Worm (Caenorhabditis elegans): ENCODE data around the gene F12A10.9.

The F12A10.9 gene

ce11 chrII:5543476-5544144 is 45.1 kb downstream of the F12A10.9 start (continued):
- TF ChIP-seq ceh-62 (tag; optimal IDR thresholded peaks at IDR 0.05) (no peak), snpc-1.2 (GFP tag; IDR thresholded peaks at IDR 0.05) (peak; percentile 79), mdt-29 (GFP tag; IDR thresholded peaks at IDR 0.05) (peak; percentile 99), cey-2 (tag; optimal IDR thresholded peaks at IDR 0.05; ENCODE audit: borderline replicate concordance, insufficient read depth) (peak; percentile 92), php-3 (GFP tag; IDR thresholded peaks at IDR 0.05) (peak; percentile 86), sdz-12 (GFP tag; optimal IDR thresholded peaks at IDR 0.05) (peak; percentile 94), aha-1 (tag) (peak; percentile 100), dve-1 (tag; optimal IDR thresholded peaks at IDR 0.05; ENCODE audit: insufficient read depth) (peak; percentile 99), vab-7 (GFP tag; IDR thresholded peaks at IDR 0.05) (peak; percentile 94), zfp-2 (tag; optimal IDR thresholded peaks at IDR 0.05) (peak; percentile 79), rbr-2 (tag; optimal IDR thresholded peaks at IDR 0.05) (peak; percentile 98), Y75B8A.6 (GFP tag; IDR thresholded peaks at IDR 0.05) (peak; percentile 76; the same call in 1 of the 2 replicates), Y5F2A.4 (GFP tag; optimal IDR thresholded peaks at IDR 0.05) (peak; percentile 86), unc-62 (GFP tag; optimal IDR thresholded peaks at IDR 0.05 in 1 of 2) (peak in 1 of 2 experiments; percentile 100), unc-62 (tag; optimal IDR thresholded peaks at IDR 0.05) (peak; percentile 94), mes-2 (tag; optimal IDR thresholded peaks at IDR 0.05; ENCODE audit: poor library complexity, severe bottlenecking) (peak; percentile 97), egl-43 (GFP tag; IDR thresholded peaks at IDR 0.05) (peak; percentile 99), nhr-25 (tag; optimal IDR thresholded peaks at IDR 0.05; ENCODE audit: borderline replicate concordance, insufficient read depth) (peak; percentile 97), unc-130 (GFP tag; optimal IDR thresholded peaks at IDR 0.05) (peak; percentile 34), mxl-3 (GFP tag; optimal IDR thresholded peaks at IDR 0.05) (peak; percentile 90), lin-29 (GFP tag; IDR thresholded peaks at IDR 0.05) (peak; percentile 91), dmd-6 (GFP tag; IDR thresholded peaks at IDR 0.05) (peak; percentile 98), mxl-2 (GFP tag; conservative IDR thresholded peaks at IDR 0.05) (peak; percentile 85; the same call in 1 of the 2 replicates), lin-38 (GFP tag; IDR thresholded peaks at IDR 0.05) (peak; percentile 90), zip-11 (GFP tag; IDR thresholded peaks at IDR 0.05) (0 out of 2 replicates have a peak, but pooled peaks have one; percentile 7), aly-2 (tag; optimal IDR thresholded peaks at IDR 0.05) (peak; percentile 87), ces-1 (GFP tag; optimal IDR thresholded peaks at IDR 0.05) (peak; percentile 93), nhr-48 (tag; optimal IDR thresholded peaks at IDR 0.05) (peak; percentile 95), D1046.2 (GFP tag; IDR thresholded peaks at IDR 0.05) (peak; percentile 93), ceh-28 (tag; optimal IDR thresholded peaks at IDR 0.05) (peak; percentile 33), lsy-2 (tag; optimal IDR thresholded peaks at IDR 0.05) (peak; percentile 94 to 96)

ce11 chrII:5544145-5544515 is 45.6 kb downstream of the F12A10.9 start:
- TF ChIP-seq vab-7 (GFP tag; IDR thresholded peaks at IDR 0.05) (peak; percentile 61), hmg-1.1 (GFP tag; IDR thresholded peaks at IDR 0.05) (peak; percentile 8; the same call in 1 of the 2 replicates), D1046.2 (GFP tag; IDR thresholded peaks at IDR 0.05) (peak; percentile 59; the same call in 1 of the 2 replicates), dmd-9 (GFP tag; IDR thresholded peaks at IDR 0.05) (peak; percentile 62; the same call in 1 of the 2 replicates), lin-38 (GFP tag; IDR thresholded peaks at IDR 0.05) (0 out of 2 replicates have a peak, but pooled peaks have one; percentile 4), ceh-62 (tag; optimal IDR thresholded peaks at IDR 0.05) (no peak), fkh-10 (GFP tag; optimal IDR thresholded peaks at IDR 0.05) (no peak), hif-1 (tag; optimal IDR thresholded peaks at IDR 0.05) (peak in 1 of 2 experiments; percentile 34), nhr-77 (tag; optimal IDR thresholded peaks at IDR 0.05) (peak; percentile 15), mep-1 (tag; optimal IDR thresholded peaks at IDR 0.05) (peak; percentile 76), nhr-28 (tag; optimal IDR thresholded peaks at IDR 0.05) (peak; percentile 71), T26A8.4 (GFP tag; IDR thresholded peaks at IDR 0.05) (peak; percentile 4), hlh-11 (tag; optimal IDR thresholded peaks at IDR 0.05) (peak; percentile 77), mdl-1 (tag; optimal IDR thresholded peaks at IDR 0.05) (peak in 1 of 2 experiments; percentile 45), dmd-6 (GFP tag; IDR thresholded peaks at IDR 0.05) (peak; percentile 80), Y75B8A.6 (GFP tag; IDR thresholded peaks at IDR 0.05) (no peak), nhr-102 (tag; optimal IDR thresholded peaks at IDR 0.05) (peak; percentile 10), hlh-30 (tag; optimal IDR thresholded peaks at IDR 0.05; ENCODE audit: insufficient read depth) (peak; percentile 33), nhr-41 (GFP tag; IDR thresholded peaks at IDR 0.05) (peak; percentile 46; the same call in 1 of the 2 replicates), lin-1 (GFP tag; IDR thresholded peaks at IDR 0.05) (peak; percentile 59; the same call in 1 of the 2 replicates), nhr-111 (GFP tag; optimal IDR thresholded peaks at IDR 0.05) (no peak), nhr-11 (tag; optimal IDR thresholded peaks at IDR 0.05) (peak; percentile 62), spr-3 (GFP tag; optimal IDR thresholded peaks at IDR 0.05) (no peak)
